Worm (Caenorhabditis elegans): ENCODE measurements around the gene sor-3.
"Not testable (repeated sequence)": the region's sequence is repeated elsewhere in the genome, so short reads cannot be mapped to it uniquely, and the experiment has no call there.

DNA sequence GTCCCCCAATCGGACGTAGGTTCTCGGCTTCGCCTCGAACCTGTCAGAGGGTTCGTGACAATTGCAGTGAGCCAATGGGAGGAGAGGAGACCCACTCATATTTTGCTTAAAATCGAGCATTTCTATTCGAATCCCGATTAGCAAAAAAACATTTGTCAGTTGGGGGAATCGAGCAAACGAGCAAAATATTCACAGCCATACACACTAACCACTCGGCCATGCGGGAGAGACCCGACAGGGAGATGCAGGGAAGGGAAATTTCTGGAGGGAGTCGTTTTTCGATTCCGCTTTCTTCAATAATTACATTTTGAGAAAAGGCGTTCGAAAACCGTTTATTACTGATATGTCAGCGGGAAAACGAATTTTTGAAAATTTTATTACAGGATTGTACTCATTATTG, 2.0 kb upstream of the sor-3 start:
- not testable (repeated sequence) for TF ChIP-seq skn-1 (tag; optimal IDR thresholded peaks at IDR 0.05); unc-62 (GFP tag; optimal IDR thresholded peaks at IDR 0.05 in 1 of 2); unc-62 (tag; optimal IDR thresholded peaks at IDR 0.05); ama-1 (optimal IDR thresholded peaks at IDR 0.05); fos-1 (tag; optimal IDR thresholded peaks at IDR 0.05); nhr-28 (tag; optimal IDR thresholded peaks at IDR 0.05); mep-1 (tag; optimal IDR thresholded peaks at IDR 0.05); lin-15B (tag; optimal IDR thresholded peaks at IDR 0.05); R02D3.7 (tag; optimal IDR thresholded peaks at IDR 0.05)
- TF ChIP-seq tra-1 (GFP tag; IDR thresholded peaks at IDR 0.05): peak; percentile 68; the same call in 1 of the 2 replicates

Data from whole organism, L4 larva.